Worm (Caenorhabditis elegans): ENCODE measurements around the gene R11A8.1.
A peak's percentile ranks its signal among the peaks of the same experiment; 100 is the strongest.

The R11A8.1 gene

DNA sequence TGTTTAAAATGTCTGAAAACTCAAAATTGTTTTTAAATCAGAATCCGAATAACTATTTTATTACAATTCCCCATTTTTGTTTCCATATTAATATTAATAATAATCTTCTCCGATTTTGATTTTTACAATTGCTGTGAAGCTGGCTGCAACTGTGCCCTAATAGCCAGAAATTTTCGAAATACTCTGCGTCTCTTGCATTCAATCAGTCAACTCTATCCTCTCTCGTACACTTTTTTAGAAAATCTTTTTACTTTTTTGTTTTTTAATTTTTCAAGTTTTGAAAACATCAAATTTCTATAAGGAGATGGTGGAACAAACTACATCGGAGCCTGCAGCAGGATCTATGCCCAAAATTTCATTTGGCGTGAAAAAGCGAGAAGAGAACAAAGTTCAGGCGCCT lies 870 bp upstream of the R11A8.1 start, which contains the start of gene gkow-1:
Gene gkow-1 (plus strand): TSS at position 301 of the 400 bp plus-strand sequence.
- TF ChIP-seq unc-42 (tag; optimal IDR thresholded peaks at IDR 0.05) = no peak
- no peak for TF ChIP-seq pha-2 (tag; optimal IDR thresholded peaks at IDR 0.05)
- TF ChIP-seq sox-4 (tag; optimal IDR thresholded peaks at IDR 0.05) = no peak
- TF ChIP-seq K02D7.2 (tag; optimal IDR thresholded peaks at IDR 0.05) = no peak
- TF ChIP-seq elt-2 (tag; optimal IDR thresholded peaks at IDR 0.05) = no peak

DNA sequence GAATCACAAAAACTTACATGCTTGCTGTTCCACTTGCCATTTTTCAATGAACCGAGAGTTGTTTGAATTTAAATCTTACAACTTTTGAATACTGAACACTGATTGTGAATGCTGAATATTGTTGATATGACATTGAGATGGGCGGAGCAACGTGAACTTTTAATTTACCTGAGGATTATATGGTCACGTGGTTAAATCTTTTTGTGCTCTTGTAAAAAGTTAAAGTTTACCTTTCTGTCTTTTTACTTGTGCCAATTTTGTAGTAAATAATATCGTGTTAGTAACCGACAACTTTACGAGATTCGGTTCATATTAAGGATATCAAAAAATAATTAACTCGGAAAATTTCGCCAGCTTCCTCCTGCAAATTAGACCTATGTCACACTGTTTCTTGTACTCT lies 4.7 kb downstream of the R11A8.1 start, which contains the start of gene Y43C5B.2:
Gene Y43C5B.2 (minus strand): TSS at position 101 of the 400 bp plus-strand sequence.
- TF ChIP-seq mec-3 (tag; optimal IDR thresholded peaks at IDR 0.05; ENCODE audit: borderline replicate concordance) (no peak), ttx-3 (tag; optimal IDR thresholded peaks at IDR 0.05) (no peak), fkh-10 (GFP tag; optimal IDR thresholded peaks at IDR 0.05) (no peak), ama-1 (optimal IDR thresholded peaks at IDR 0.05) (no peak), hlh-15 (tag; optimal IDR thresholded peaks at IDR 0.05) (no peak)

DNA sequence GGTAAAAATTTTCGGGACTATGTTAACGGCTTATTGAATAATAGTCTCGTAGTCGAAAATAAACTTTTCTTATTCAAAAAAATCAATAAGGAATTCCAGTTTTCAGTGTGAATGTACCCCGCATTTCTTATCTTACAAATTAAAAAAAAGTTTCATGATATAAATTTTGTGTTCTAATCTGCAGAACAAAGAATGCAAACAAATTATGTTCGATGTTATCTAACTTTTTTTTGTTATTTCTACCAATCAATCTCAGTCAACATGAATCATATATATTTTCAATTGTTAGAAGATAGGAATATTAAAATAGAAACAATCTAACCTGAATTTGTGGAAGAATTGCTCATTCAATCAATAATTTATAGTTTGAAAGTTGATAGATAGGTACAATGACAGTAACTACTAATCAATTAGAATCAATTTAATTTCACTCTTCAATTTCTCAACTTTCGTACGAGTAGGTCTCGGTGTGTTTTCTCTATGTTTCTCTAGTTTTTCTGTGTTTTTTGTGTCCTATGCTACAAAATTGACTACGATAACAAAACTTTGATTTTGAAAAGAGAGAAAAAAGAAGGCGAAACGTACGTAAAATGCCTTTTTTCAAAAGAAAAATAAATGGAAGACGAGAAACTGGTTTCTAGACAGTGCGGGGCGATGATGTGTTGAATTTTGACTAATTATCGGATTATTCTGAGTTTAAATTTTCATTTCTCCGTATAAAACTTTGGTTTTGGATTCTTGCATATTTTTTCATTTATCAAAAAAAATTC lies 6.9 kb downstream of the R11A8.1 start, which contains the start of the genes unc-43 and Y43C5B.3:
Gene unc-43 (minus strand): TSS at position 347 of the 770 bp plus-strand sequence.
Gene Y43C5B.3 (plus strand): TSS at position 720 of the 770 bp plus-strand sequence.
- TF ChIP-seq sdc-2 (tag; optimal IDR thresholded peaks at IDR 0.05) = no peak
- TF ChIP-seq ceh-2 (tag; optimal IDR thresholded peaks at IDR 0.05) = no peak
- no peak for TF ChIP-seq unc-86 (tag; optimal IDR thresholded peaks at IDR 0.05)
- no peak for TF ChIP-seq ceh-14 (tag; optimal IDR thresholded peaks at IDR 0.05)
- TF ChIP-seq T23F11.4 (GFP tag; optimal IDR thresholded peaks at IDR 0.05) = no peak
- no peak for TF ChIP-seq tbx-2 (tag; optimal IDR thresholded peaks at IDR 0.05)
- TF ChIP-seq hlh-8 (tag; optimal IDR thresholded peaks at IDR 0.05) = no peak
- TF ChIP-seq pqm-1 (tag; optimal IDR thresholded peaks at IDR 0.05) = no peak
- TF ChIP-seq sox-2 (GFP tag; IDR thresholded peaks at IDR 0.05) = no peak
- TF ChIP-seq ttx-3 (tag; optimal IDR thresholded peaks at IDR 0.05) = no peak
- TF ChIP-seq madf-2 (tag; optimal IDR thresholded peaks at IDR 0.05) = no peak
- TF ChIP-seq ama-1 (optimal IDR thresholded peaks at IDR 0.05) = no peak
- TF ChIP-seq ceh-24 (tag; optimal IDR thresholded peaks at IDR 0.05) = no peak
- TF ChIP-seq pax-1 (tag; optimal IDR thresholded peaks at IDR 0.05) = no peak
- TF ChIP-seq Y22D7AL.16 (tag; optimal IDR thresholded peaks at IDR 0.05) = no peak
- TF ChIP-seq dve-1 (tag; optimal IDR thresholded peaks at IDR 0.05) = no peak

ce11 chrIV:10347528-10347927 lies 9.4 kb downstream of the R11A8.1 start:
- TF ChIP-seq unc-42 (tag; optimal IDR thresholded peaks at IDR 0.05) (peak; percentile 40), unc-86 (tag; optimal IDR thresholded peaks at IDR 0.05) (no peak), hlh-13 (GFP tag; optimal IDR thresholded peaks at IDR 0.05) (no peak), elt-4 (tag; optimal IDR thresholded peaks at IDR 0.05) (no peak), ceh-14 (tag; optimal IDR thresholded peaks at IDR 0.05) (peak; percentile 51), K02D7.2 (tag; optimal IDR thresholded peaks at IDR 0.05) (no peak)

- TF ChIP-seq rnt-1 (tag; optimal IDR thresholded peaks at IDR 0.05) = no peak
- TF ChIP-seq Y22D7AL.16 (tag; optimal IDR thresholded peaks at IDR 0.05) = no peak
- TF ChIP-seq zip-5 (tag; optimal IDR thresholded peaks at IDR 0.05) = no peak
These were observed 10.0 kb downstream of the R11A8.1 start for ce11 chrIV:10346948-10347347.

- TF ChIP-seq tbx-2 (tag; optimal IDR thresholded peaks at IDR 0.05) = peak; percentile 56
- peak; percentile 56 for TF ChIP-seq nfya-1 (tag; optimal IDR thresholded peaks at IDR 0.05)
- TF ChIP-seq hlh-8 (tag; optimal IDR thresholded peaks at IDR 0.05) = no peak
- TF ChIP-seq dve-1 (tag; optimal IDR thresholded peaks at IDR 0.05) = peak; percentile 0
- no peak for TF ChIP-seq hlh-13 (GFP tag; optimal IDR thresholded peaks at IDR 0.05)
- peak; percentile 9 for TF ChIP-seq pros-1 (tag; optimal IDR thresholded peaks at IDR 0.05)
- peak; percentile 30 for TF ChIP-seq ceh-31 (tag; optimal IDR thresholded peaks at IDR 0.05)
- peak; percentile 8 for TF ChIP-seq nhr-232 (tag; optimal IDR thresholded peaks at IDR 0.05)
- TF ChIP-seq ref-2 (tag; optimal IDR thresholded peaks at IDR 0.05) = no peak
- no peak for TF ChIP-seq K09A11.1 (tag; optimal IDR thresholded peaks at IDR 0.05; ENCODE audit: insufficient read depth)
- TF ChIP-seq unc-55 (GFP tag; optimal IDR thresholded peaks at IDR 0.05) = peak; percentile 53
- TF ChIP-seq unc-3 (GFP tag; conservative IDR thresholded peaks at IDR 0.05) = no peak
- TF ChIP-seq unc-3 (tag; optimal IDR thresholded peaks at IDR 0.05) = no peak
- peak; percentile 66 for TF ChIP-seq ceh-18 (tag; optimal IDR thresholded peaks at IDR 0.05)
These were observed 11.0 kb downstream of the R11A8.1 start for ce11 chrIV:10345990-10346389.
